Worm (Caenorhabditis elegans): ENCODE data around the gene Y32B12A.5.

Y32B12A.5 gene

DNA sequence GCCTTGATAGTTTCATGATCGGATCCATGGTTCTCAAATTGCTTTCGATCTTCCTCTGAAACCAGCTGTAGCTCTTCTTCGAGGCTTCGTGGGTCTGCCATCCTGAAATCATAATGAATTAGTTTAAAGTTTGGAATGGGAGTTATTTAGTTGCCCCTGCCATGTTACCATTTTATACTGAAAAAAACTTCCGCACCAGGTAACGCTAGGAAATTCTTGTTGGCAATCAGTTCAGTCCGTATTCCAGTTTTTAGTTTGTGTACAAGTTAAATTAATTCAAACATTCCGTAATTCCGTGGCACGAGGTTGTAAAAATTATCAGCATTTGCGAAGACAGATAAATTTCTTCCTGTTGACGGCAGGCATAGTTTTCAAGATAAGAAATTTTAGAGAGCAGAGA lies at the start of gene Y32B12A.5:
Gene Y32B12A.5 (minus strand): TSS at position 101 of the 400 bp plus-strand sequence.
- no peak for TF ChIP-seq nhr-76 (tag; optimal IDR thresholded peaks at IDR 0.05)
- TF ChIP-seq mab-5 (tag; optimal IDR thresholded peaks at IDR 0.05): no peak
- no peak for TF ChIP-seq unc-120 (tag; optimal IDR thresholded peaks at IDR 0.05; ENCODE audit: poor library complexity, severe bottlenecking)
- no peak for TF ChIP-seq nhr-2 (tag; optimal IDR thresholded peaks at IDR 0.05)
- TF ChIP-seq pha-4 (tag; optimal IDR thresholded peaks at IDR 0.05): no peak
- no peak for TF ChIP-seq unc-39 (tag; optimal IDR thresholded peaks at IDR 0.05)
- no peak for TF ChIP-seq bed-3 (GFP tag; optimal IDR thresholded peaks at IDR 0.05)
- TF ChIP-seq cnd-1 (tag; optimal IDR thresholded peaks at IDR 0.05): no peak
- no peak for TF ChIP-seq hlh-1 (tag; optimal IDR thresholded peaks at IDR 0.05)
- no peak for TF ChIP-seq ces-1 (GFP tag; optimal IDR thresholded peaks at IDR 0.05)
- no peak for TF ChIP-seq mls-2 (tag; optimal IDR thresholded peaks at IDR 0.05)
- no peak for TF ChIP-seq nhr-28 (tag; optimal IDR thresholded peaks at IDR 0.05)
- no peak for TF ChIP-seq mep-1 (tag; optimal IDR thresholded peaks at IDR 0.05)
- TF ChIP-seq snpc-4 (tag; optimal IDR thresholded peaks at IDR 0.05): no peak
- no peak for TF ChIP-seq drap-1 (GFP tag; optimal IDR thresholded peaks at IDR 0.05)
- TF ChIP-seq elt-3 (tag; optimal IDR thresholded peaks at IDR 0.05): no peak
- no peak for TF ChIP-seq nhr-237 (tag; optimal IDR thresholded peaks at IDR 0.05)
- no peak for TF ChIP-seq sem-2 (GFP tag; optimal IDR thresholded peaks at IDR 0.05)
- no peak for TF ChIP-seq ceh-39 (tag; optimal IDR thresholded peaks at IDR 0.05)
- no peak for TF ChIP-seq ceh-83 (GFP tag; optimal IDR thresholded peaks at IDR 0.05)

ce11 chrV:16536701-16537100 lies 49.3 kb upstream of the Y32B12A.5 start, which contains the start of gene Y32B12B.1:
Y32B12B.1 (plus strand) TSS chrV:16537001.
- TF ChIP-seq hlh-1 (tag; optimal IDR thresholded peaks at IDR 0.05) (no peak), unc-39 (tag; optimal IDR thresholded peaks at IDR 0.05) (no peak), M03D4.4 (tag; optimal IDR thresholded peaks at IDR 0.05) (no peak), ceh-83 (GFP tag; optimal IDR thresholded peaks at IDR 0.05) (no peak), ham-2 (GFP tag; optimal IDR thresholded peaks at IDR 0.05) (no peak), sptf-1 (tag; optimal IDR thresholded peaks at IDR 0.05) (no peak), nhr-12 (tag; optimal IDR thresholded peaks at IDR 0.05) (no peak), pha-4 (tag; optimal IDR thresholded peaks at IDR 0.05) (no peak)

- TF ChIP-seq flh-1 (GFP tag; optimal IDR thresholded peaks at IDR 0.05) (no peak), snpc-4 (tag; optimal IDR thresholded peaks at IDR 0.05) (no peak), lsy-2 (tag; optimal IDR thresholded peaks at IDR 0.05) (no peak), ceh-39 (tag; optimal IDR thresholded peaks at IDR 0.05) (no peak), ham-2 (GFP tag; optimal IDR thresholded peaks at IDR 0.05) (no peak), nhr-2 (tag; optimal IDR thresholded peaks at IDR 0.05) (no peak), nhr-76 (tag; optimal IDR thresholded peaks at IDR 0.05) (no peak), unc-120 (tag; optimal IDR thresholded peaks at IDR 0.05; ENCODE audit: poor library complexity, severe bottlenecking) (no peak), hlh-1 (tag; optimal IDR thresholded peaks at IDR 0.05) (no peak), ces-1 (GFP tag; optimal IDR thresholded peaks at IDR 0.05) (no peak), blmp-1 (tag; optimal IDR thresholded peaks at IDR 0.05) (no peak), pha-4 (tag; optimal IDR thresholded peaks at IDR 0.05) (no peak), M03D4.4 (tag; optimal IDR thresholded peaks at IDR 0.05) (no peak), bed-3 (GFP tag; optimal IDR thresholded peaks at IDR 0.05) (no peak), unc-39 (tag; optimal IDR thresholded peaks at IDR 0.05) (no peak), ceh-43 (GFP tag; optimal IDR thresholded peaks at IDR 0.05) (no peak)
Observed at ce11 chrV:16535172-16535571, 47.8 kb upstream of the Y32B12A.5 start, which contains the start of gene Y32B12B.8. Y32B12B.8 (plus strand) TSS chrV:16535472.

DNA sequence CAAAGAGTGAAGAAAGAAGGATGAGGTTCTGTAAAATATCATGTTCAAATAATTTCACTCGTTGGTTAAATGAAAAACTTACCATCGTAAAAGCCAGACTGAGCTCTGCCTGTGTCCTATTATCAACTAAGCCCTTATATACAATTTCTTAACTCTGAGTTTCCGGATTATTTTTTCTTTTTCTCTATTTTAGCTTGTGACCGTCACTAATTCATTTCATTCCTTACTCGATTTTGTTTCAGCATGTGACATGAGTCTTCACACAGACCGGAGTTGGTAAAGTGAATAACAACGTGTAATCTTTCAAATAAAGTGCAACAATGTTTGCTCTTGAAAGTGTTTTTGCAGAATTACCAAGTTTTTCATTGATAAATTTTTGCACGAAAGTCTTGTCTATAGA lies 46.6 kb upstream of the Y32B12A.5 start, which contains the start of gene cpr-2:
Gene cpr-2 (minus strand): TSS at position 101 of the 400 bp plus-strand sequence.
- TF ChIP-seq ztf-11 (tag; optimal IDR thresholded peaks at IDR 0.05) (no peak), unc-62 (GFP tag; optimal IDR thresholded peaks at IDR 0.05) (no peak), ceh-43 (GFP tag; optimal IDR thresholded peaks at IDR 0.05) (no peak), nhr-12 (tag; optimal IDR thresholded peaks at IDR 0.05) (no peak), nhr-2 (tag; optimal IDR thresholded peaks at IDR 0.05) (no peak), lin-32 (GFP tag; optimal IDR thresholded peaks at IDR 0.05) (no peak), sem-2 (GFP tag; optimal IDR thresholded peaks at IDR 0.05) (no peak), ceh-39 (tag; optimal IDR thresholded peaks at IDR 0.05) (no peak), ceh-83 (GFP tag; optimal IDR thresholded peaks at IDR 0.05) (no peak), nhr-76 (tag; optimal IDR thresholded peaks at IDR 0.05) (no peak), nhr-237 (tag; optimal IDR thresholded peaks at IDR 0.05) (no peak), mep-1 (tag; optimal IDR thresholded peaks at IDR 0.05) (no peak), blmp-1 (tag; optimal IDR thresholded peaks at IDR 0.05) (no peak)

DNA sequence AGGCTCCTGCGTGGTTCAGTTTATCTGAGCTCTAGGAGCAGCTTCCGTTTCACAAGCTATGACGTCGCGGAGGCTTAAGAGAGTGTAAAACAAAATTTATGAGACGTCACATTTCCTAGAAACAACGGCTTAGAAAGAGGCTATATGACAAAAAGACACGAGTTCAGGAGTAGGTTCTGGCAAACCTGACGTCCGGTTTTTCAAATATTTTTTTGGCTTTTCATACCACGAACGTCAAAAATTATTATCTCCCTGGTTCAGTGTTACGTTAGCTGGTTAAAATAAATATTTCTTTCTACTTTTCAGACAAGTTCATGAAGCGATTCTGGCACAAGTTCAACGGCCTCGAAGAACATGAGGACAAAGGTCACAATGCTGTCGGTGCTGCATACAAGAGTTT lies 40.4 kb upstream of the Y32B12A.5 start, which contains the start of gene F36D3.16:
Gene F36D3.16 (plus strand): TSS at position 301 of the 400 bp plus-strand sequence.
- no peak for TF ChIP-seq bed-3 (GFP tag; optimal IDR thresholded peaks at IDR 0.05)
- no peak for TF ChIP-seq unc-62 (GFP tag; optimal IDR thresholded peaks at IDR 0.05)
- no peak for TF ChIP-seq sem-2 (GFP tag; optimal IDR thresholded peaks at IDR 0.05)
- no peak for TF ChIP-seq nhr-237 (tag; optimal IDR thresholded peaks at IDR 0.05)
- no peak for TF ChIP-seq flh-1 (GFP tag; optimal IDR thresholded peaks at IDR 0.05)
- TF ChIP-seq zip-8 (tag; optimal IDR thresholded peaks at IDR 0.05): no peak
- no peak for TF ChIP-seq ceh-83 (GFP tag; optimal IDR thresholded peaks at IDR 0.05)
- TF ChIP-seq lin-32 (GFP tag; optimal IDR thresholded peaks at IDR 0.05): no peak
- TF ChIP-seq nhr-28 (tag; optimal IDR thresholded peaks at IDR 0.05): no peak
- no peak for TF ChIP-seq ceh-39 (tag; optimal IDR thresholded peaks at IDR 0.05)
- no peak for TF ChIP-seq pha-4 (tag; optimal IDR thresholded peaks at IDR 0.05)
- TF ChIP-seq elt-3 (tag; optimal IDR thresholded peaks at IDR 0.05): no peak
- no peak for TF ChIP-seq snpc-4 (tag; optimal IDR thresholded peaks at IDR 0.05)
- TF ChIP-seq sptf-1 (tag; optimal IDR thresholded peaks at IDR 0.05): no peak
- no peak for TF ChIP-seq nhr-2 (tag; optimal IDR thresholded peaks at IDR 0.05)

Data from whole organism, mixed stage, embryonic.